Fruit fly (Drosophila melanogaster) whole organism, embryonic: ENCODE data around the gene mus101.

Experiments
- Bteb2 ChIP-seq: fragments of 200-800 bp; sonication (Bioruptor generic); optimal IDR thresholded peaks from 2 replicates; lab custom pipeline; 2016; ENCODE audit warnings: missing biosample characterization, missing genetic modification characterization
- CG10543 ChIP-seq: fragments of 200-800 bp; sonication (Bioruptor generic); optimal IDR thresholded peaks from 3 replicates; lab custom pipeline; 2017; ENCODE audit warnings: missing biosample characterization, mild to moderate bottlenecking, missing genetic modification characterization, moderate library complexity
- CG11723 ChIP-seq: fragments of 200-800 bp; sonication (Bioruptor generic); optimal IDR thresholded peaks from 2 replicates; lab custom pipeline; 2017; ENCODE audit warnings: missing biosample characterization, mild to moderate bottlenecking, missing genetic modification characterization
- CG12104 ChIP-seq: fragments of 200-800 bp; sonication (Bioruptor generic); optimal IDR thresholded peaks from 3 replicates; lab custom pipeline; 2016; ENCODE audit warnings: missing biosample characterization, missing genetic modification characterization
- CG14710 ChIP-seq: fragments of 200-800 bp; sonication (Bioruptor generic); optimal IDR thresholded peaks from 3 replicates; lab custom pipeline; 2019; ENCODE audit warnings: missing biosample characterization, mild to moderate bottlenecking, missing genetic modification characterization, moderate library complexity
- CG1529 ChIP-seq: fragments of 200-800 bp; sonication (Bioruptor generic); optimal IDR thresholded peaks from 3 replicates; lab custom pipeline; 2018; ENCODE audit warnings: missing biosample characterization, missing genetic modification characterization
- CG15696 ChIP-seq: fragments of 200-800 bp; sonication (Bioruptor generic); optimal IDR thresholded peaks from 2 replicates; lab custom pipeline; 2019; ENCODE audit warnings: missing biosample characterization, mild to moderate bottlenecking, missing genetic modification characterization, moderate library complexity
- CG16779 ChIP-seq: fragments of 200-800 bp; sonication (Bioruptor generic); IDR thresholded peaks from 2 replicates; pipeline ENCODE4 v1.3.6; 2022; ENCODE audit warnings: missing biosample characterization, missing genetic modification characterization
- CG17361 ChIP-seq: fragments of 200-800 bp; sonication (Bioruptor generic); IDR thresholded peaks from 3 replicates; pipeline ENCODE4 v1.3.6; 2022; ENCODE audit warnings: missing biosample characterization, missing genetic modification characterization
- CG18599 ChIP-seq: fragments of 200-800 bp; sonication (Bioruptor generic); optimal IDR thresholded peaks from 3 replicates; lab custom pipeline; 2017; ENCODE audit warnings: missing biosample characterization, missing genetic modification characterization, mild to moderate bottlenecking, moderate library complexity, missing genetic modification reagents
- CG32772 ChIP-seq: fragments of 200-800 bp; sonication (Bioruptor generic); IDR thresholded peaks from 2 replicates; pipeline ENCODE4 v1.3.6; 2022; ENCODE audit warnings: missing biosample characterization, missing genetic modification characterization
- CG34422 ChIP-seq: fragments of 200-800 bp; sonication (Bioruptor generic); IDR thresholded peaks from 3 replicates; pipeline ENCODE4 v1.3.6; 2022; ENCODE audit warnings: missing biosample characterization, missing genetic modification characterization
- CG42726 ChIP-seq: fragments of 200-800 bp; sonication (Bioruptor generic); IDR thresholded peaks from 2 replicates; pipeline ENCODE4 v1.3.6; 2022; ENCODE audit warnings: missing biosample characterization, missing genetic modification characterization; ENCODE audit not compliant: partially characterized antibody
- CG4282 ChIP-seq: fragments of 200-800 bp; sonication (Bioruptor generic); optimal IDR thresholded peaks from 2 replicates; lab custom pipeline; 2016; ENCODE audit warnings: missing biosample characterization, missing genetic modification characterization
- CG6791 ChIP-seq: fragments of 200-800 bp; sonication (Bioruptor generic); IDR thresholded peaks from 3 replicates; pipeline ENCODE4 v1.3.6; 2022; ENCODE audit warnings: missing biosample characterization, missing genetic modification characterization; ENCODE audit not compliant: partially characterized antibody
- CG8944 ChIP-seq: fragments of 200-800 bp; sonication (Bioruptor generic); optimal IDR thresholded peaks from 3 replicates; lab custom pipeline; 2016; ENCODE audit warnings: missing biosample characterization, missing genetic modification characterization
- CG9817 ChIP-seq: fragments of 200-800 bp; sonication (Bioruptor generic); optimal IDR thresholded peaks from 2 replicates; lab custom pipeline; 2018; ENCODE audit warnings: missing biosample characterization, mild to moderate bottlenecking, missing genetic modification characterization, moderate library complexity
- CHES-1-like ChIP-seq: fragments of 200-800 bp; sonication (Bioruptor generic); optimal IDR thresholded peaks from 2 replicates; lab custom pipeline; 2016; ENCODE audit warnings: missing biosample characterization, missing genetic modification characterization
- Ets65A ChIP-seq: fragments of 200-800 bp; sonication (Bioruptor generic); peaks from one replicate; lab custom pipeline; 2016; ENCODE audit warnings: missing biosample characterization, missing genetic modification characterization
- Ets97D ChIP-seq: fragments of 200-800 bp; sonication (Bioruptor generic); optimal IDR thresholded peaks from 3 replicates; lab custom pipeline; 2016; ENCODE audit warnings: missing biosample characterization, missing genetic modification characterization
- HLHmδ ChIP-seq: fragments of 200-800 bp; sonication (Bioruptor generic); optimal IDR thresholded peaks from 2 replicates; lab custom pipeline; 2018; ENCODE audit warnings: missing biosample characterization, mild to moderate bottlenecking, missing genetic modification characterization, moderate library complexity
- HmgZ ChIP-seq: fragments of 200-800 bp; sonication (Bioruptor generic); optimal IDR thresholded peaks from 2 replicates; lab custom pipeline; 2018; ENCODE audit warnings: missing biosample characterization, mild to moderate bottlenecking, missing genetic modification characterization
- Jarid2 ChIP-seq: fragments of 200-800 bp; sonication (Bioruptor generic); optimal IDR thresholded peaks from 3 replicates; lab custom pipeline; 2017; ENCODE audit warnings: mild to moderate bottlenecking, missing biosample characterization, missing genetic modification reagents, missing genetic modification characterization
- NC2α ChIP-seq: fragments of 200-800 bp; sonication (Bioruptor generic); optimal IDR thresholded peaks from 2 replicates; lab custom pipeline; 2016; ENCODE audit warnings: missing biosample characterization, missing genetic modification characterization
- Spps ChIP-seq: fragments of 200-800 bp; sonication (Bioruptor generic); optimal IDR thresholded peaks from 2 replicates; lab custom pipeline; 2018; ENCODE audit warnings: missing biosample characterization, mild to moderate bottlenecking, missing genetic modification characterization
- Taf1 ChIP-seq: fragments of 200-800 bp; sonication (Bioruptor generic); IDR thresholded peaks from 2 replicates; pipeline ENCODE4 v1.3.6; 2022; ENCODE audit warnings: missing biosample characterization, missing genetic modification characterization
- Trl ChIP-seq, 3 experiments: fragments of >200 bp in 2 of 3; fragments of 200-800 bp in 1 of 3; sonication (Bioruptor generic) in 1 of 3; optimal IDR thresholded peaks; 2 replicates in 1 of 3; 3 replicates in 2 of 3; lab custom pipeline; 2016 to 2017; ENCODE audit warnings: missing biosample characterization in 1 of 3, missing genetic modification characterization in 1 of 3
- aop ChIP-seq: fragments of 200-800 bp; sonication (Bioruptor generic); IDR thresholded peaks from 2 replicates; pipeline ENCODE4 v1.3.6; 2022; ENCODE audit warnings: missing biosample characterization, missing genetic modification characterization
- btn ChIP-seq: fragments of 200-800 bp; sonication (Bioruptor generic); optimal IDR thresholded peaks from 2 replicates; lab custom pipeline; 2016; ENCODE audit warnings: missing biosample characterization, missing genetic modification characterization
- cas ChIP-seq: fragments of 200-800 bp; sonication (Bioruptor generic); IDR thresholded peaks from 2 replicates; pipeline ENCODE4 v1.3.6; 2022; ENCODE audit warnings: missing biosample characterization, missing genetic modification characterization
- chinmo ChIP-seq: fragments of 200-800 bp; sonication (Bioruptor generic); IDR thresholded peaks from 4 replicates; pipeline ENCODE4 v1.3.6; 2022; ENCODE audit warnings: missing biosample characterization, missing genetic modification characterization; ENCODE audit not compliant: partially characterized antibody
- crol ChIP-seq: fragments of 200-800 bp; sonication (Bioruptor generic); IDR thresholded peaks from 2 replicates; pipeline ENCODE4 v1.3.6; 2022; ENCODE audit warnings: missing biosample characterization, missing genetic modification characterization
- dati ChIP-seq: fragments of 200-800 bp; sonication (Bioruptor generic); IDR thresholded peaks from 2 replicates; pipeline ENCODE4 v1.3.6; 2022; ENCODE audit warnings: missing biosample characterization, missing genetic modification characterization
- esg ChIP-seq: fragments of 200-800 bp; sonication (Bioruptor generic); conservative IDR thresholded peaks from 2 replicates; pipeline ENCODE4 v1.3.6; 2022; ENCODE audit warnings: missing biosample characterization, missing genetic modification characterization
- eyg ChIP-seq: fragments of 200-800 bp; sonication (Bioruptor generic); optimal IDR thresholded peaks from 3 replicates; lab custom pipeline; 2016; ENCODE audit warnings: missing biosample characterization, missing genetic modification characterization
- her ChIP-seq: fragments of 200-800 bp; sonication (Bioruptor generic); optimal IDR thresholded peaks from 2 replicates; lab custom pipeline; 2016; ENCODE audit warnings: missing biosample characterization, missing genetic modification characterization
- ind ChIP-seq: fragments of 200-800 bp; sonication (Bioruptor generic); optimal IDR thresholded peaks from 3 replicates; lab custom pipeline; 2016; ENCODE audit warnings: missing biosample characterization, missing genetic modification characterization
- jumu ChIP-seq: fragments of 200-800 bp; sonication (Bioruptor generic); optimal IDR thresholded peaks from 3 replicates; lab custom pipeline; 2016; ENCODE audit warnings: missing biosample characterization, missing genetic modification characterization
- kay ChIP-seq: fragments of 200-800 bp; sonication (Bioruptor generic); optimal IDR thresholded peaks from 2 replicates; lab custom pipeline; 2016; ENCODE audit warnings: missing biosample characterization, missing genetic modification characterization
- lmd ChIP-seq: fragments of 200-800 bp; sonication (Bioruptor generic); IDR thresholded peaks from 2 replicates; pipeline ENCODE4 v1.3.6; 2022; ENCODE audit warnings: missing biosample characterization, missing genetic modification characterization
- odd ChIP-seq: fragments of 200-800 bp; sonication (Bioruptor generic); optimal IDR thresholded peaks from 2 replicates; lab custom pipeline; 2017; ENCODE audit warnings: missing biosample characterization, mild to moderate bottlenecking, missing genetic modification characterization
- repo ChIP-seq: fragments of 200-800 bp; sonication (Bioruptor generic); optimal IDR thresholded peaks from 2 replicates; lab custom pipeline; 2016; ENCODE audit warnings: missing biosample characterization, missing genetic modification characterization
- rib ChIP-seq: fragments of 200-800 bp; sonication (Bioruptor generic); IDR thresholded peaks from 2 replicates; pipeline ENCODE4 v1.3.6; 2022; ENCODE audit warnings: missing biosample characterization, missing genetic modification characterization
- run ChIP-seq: fragments of 200-800 bp; sonication (Bioruptor generic); optimal IDR thresholded peaks from 3 replicates; lab custom pipeline; 2018; ENCODE audit warnings: missing biosample characterization, mild to moderate bottlenecking, missing genetic modification characterization
- sim ChIP-seq: fragments of 200-800 bp; sonication (Bioruptor generic); IDR thresholded peaks from 2 replicates; pipeline ENCODE4 v1.3.6; 2022; ENCODE audit warnings: missing biosample characterization, missing genetic modification characterization
- trem ChIP-seq: fragments of 200-800 bp; optimal IDR thresholded peaks from 3 replicates; lab custom pipeline; 2019; ENCODE audit warnings: missing biosample characterization, mild to moderate bottlenecking, missing genetic modification characterization, moderate library complexity
- yki ChIP-seq: fragments of >200 bp; optimal IDR thresholded peaks from 3 replicates; lab custom pipeline; 2018

The mus101 gene

DNA sequence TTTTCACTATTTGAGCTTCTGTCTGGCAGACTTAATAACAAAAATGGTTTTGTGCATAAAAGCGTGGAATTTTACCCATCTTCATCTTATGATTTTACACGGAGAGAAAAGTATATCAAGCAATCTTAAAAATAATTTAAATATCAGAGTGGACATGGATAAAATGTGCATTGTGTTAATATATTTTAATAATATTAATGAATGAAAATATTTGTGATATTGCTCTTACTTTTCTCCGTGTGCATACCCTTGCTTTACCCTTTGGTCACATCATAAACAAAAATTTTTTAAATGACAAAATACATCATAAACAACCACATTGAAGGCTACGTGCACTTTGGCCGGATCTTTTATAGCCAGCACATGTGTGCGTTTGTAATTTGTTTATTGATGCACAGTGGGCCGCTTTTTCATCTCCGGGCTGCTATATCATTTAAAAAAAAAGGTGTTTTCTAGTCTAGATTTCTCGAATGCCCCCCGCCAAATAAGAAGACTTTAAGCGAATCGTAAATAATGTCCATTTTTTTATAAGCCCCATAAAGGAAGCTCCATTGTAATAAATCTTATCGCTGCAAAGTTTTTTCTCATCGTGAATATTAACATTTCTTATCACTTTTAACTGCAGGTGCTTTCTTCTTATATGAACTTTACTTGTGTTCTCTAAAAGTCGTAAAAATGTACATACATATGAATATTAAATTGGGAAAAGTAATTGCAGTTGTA is 42.5 kb downstream of the mus101 start (continued):
- TF ChIP-seq CG16779 (GFP tag; lab: Robert Waterston, UW) = no peak
- TF ChIP-seq CG9817 (tag; lab: Kevin White, UChicago) = no peak
- TF ChIP-seq CG18599 = peak; percentile 26
- TF ChIP-seq NC2α (GFP tag; lab: Kevin White, UChicago) = no peak
- TF ChIP-seq eyg (GFP tag; lab: Kevin White, UChicago) = no peak
- TF ChIP-seq odd (GFP tag; lab: Kevin White, UChicago) = no peak
- TF ChIP-seq jumu (GFP tag; lab: Kevin White, UChicago) = no peak
- TF ChIP-seq CG17361 (GFP tag; lab: Robert Waterston, UW) = no peak; the same call in 2 of the 3 replicates
- peak; percentile 34 for TF ChIP-seq CG14710
- no peak for TF ChIP-seq Jarid2
- no peak for TF ChIP-seq CG1529
- TF ChIP-seq CG8944 = no peak
- no peak for TF ChIP-seq CG12104
- TF ChIP-seq rib (GFP tag; lab: Robert Waterston, UW) = no peak
- TF ChIP-seq cas (GFP tag; lab: Robert Waterston, UW) = 0 out of 2 replicates have a peak, but pooled peaks have one; percentile 8
- TF ChIP-seq her (GFP tag; lab: Kevin White, UChicago) = no peak
- no peak for TF ChIP-seq Spps (tag; lab: Kevin White, UChicago)
- no peak for TF ChIP-seq sim (GFP tag; lab: Robert Waterston, UW)

- no peak for TF ChIP-seq CG17361 (GFP tag; lab: Robert Waterston, UW)
- TF ChIP-seq kay (GFP tag; lab: Kevin White, UChicago) = no peak
- TF ChIP-seq Ets65A (GFP tag; lab: Kevin White, UChicago) = no peak
- 0 out of 2 replicates have a peak, but pooled peaks have one; percentile 6 for TF ChIP-seq esg (GFP tag; lab: Robert Waterston, UW)
- no peak for TF ChIP-seq her (GFP tag; lab: Kevin White, UChicago)
- TF ChIP-seq HmgZ (tag; lab: Kevin White, UChicago) = no peak
- peak; percentile 75 for TF ChIP-seq crol
- 0 out of 2 replicates have a peak, but pooled peaks have one; percentile 13 for TF ChIP-seq CG42726 (GFP tag; lab: Robert Waterston, UW)
- TF ChIP-seq chinmo (GFP tag; lab: Robert Waterston, UW) = 0 out of 4 replicates have a peak, but pooled peaks have one; percentile 39
- 0 out of 3 replicates have a peak, but pooled peaks have one; percentile 7 for TF ChIP-seq CG34422 (GFP tag; lab: Robert Waterston, UW)
- no peak for TF ChIP-seq btn
- TF ChIP-seq CG32772 (GFP tag; lab: Robert Waterston, UW) = peak; percentile 32; the same call in 1 of the 2 replicates
Observed at dm6 chrX:13765217-13765616, 43.2 kb downstream of the mus101 start.

DNA sequence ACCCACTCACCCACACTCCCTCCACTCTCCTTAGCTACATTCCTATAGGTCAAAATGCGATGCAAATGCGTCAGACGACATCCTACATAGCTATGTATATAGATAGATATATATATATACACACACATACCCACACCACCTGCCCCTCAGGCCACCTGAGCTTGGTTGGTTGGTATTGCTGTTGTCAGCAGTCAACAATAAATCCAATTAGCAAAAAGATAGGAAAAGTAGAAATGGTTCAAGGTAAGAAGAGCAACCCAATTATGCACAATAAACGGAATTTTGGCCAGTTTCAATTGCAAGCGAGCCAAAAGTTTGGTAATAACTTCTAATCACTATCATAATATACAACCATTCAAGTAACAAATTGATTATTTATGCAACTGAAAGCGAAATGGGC is 44.4 kb downstream of the mus101 start:
- TF ChIP-seq CG4282 (GFP tag; lab: Kevin White, UChicago) (no peak), Taf1 (GFP tag; lab: Robert Waterston, UW) (no peak), CG10543 (GFP tag; lab: Kevin White, UChicago) (no peak), lmd (GFP tag; lab: Robert Waterston, UW) (no peak), CG15696 (tag; lab: Kevin White, UChicago) (no peak), Bteb2 (GFP tag; lab: Kevin White, UChicago) (no peak)
- TF ChIP-seq, all 482 proteins: peak for 0

DNA sequence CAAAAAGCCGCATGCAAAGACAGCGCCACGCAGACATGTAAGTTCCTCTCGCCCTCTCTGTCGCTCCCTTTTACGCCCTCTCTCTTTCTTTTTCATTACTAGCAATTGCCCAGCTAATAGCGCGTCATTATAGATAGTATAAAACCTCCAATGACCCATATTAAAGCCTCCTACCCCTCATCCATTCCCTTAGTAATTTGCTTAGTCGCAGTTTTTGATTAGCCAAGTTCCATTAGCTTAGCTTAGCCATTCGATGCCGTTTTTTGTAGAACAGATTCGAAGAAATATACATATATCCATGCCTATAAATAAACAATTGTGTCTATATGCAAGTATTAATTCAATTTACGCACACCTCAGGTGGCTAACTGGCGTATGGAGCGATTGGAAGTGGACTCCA is 48.7 kb downstream of the mus101 start:
- TF ChIP-seq aop (GFP tag; lab: Robert Waterston, UW) = no peak
- TF ChIP-seq Ets97D (GFP tag; lab: Kevin White, UChicago) = no peak
- no peak for TF ChIP-seq ind (GFP tag; lab: Kevin White, UChicago)
- TF ChIP-seq Trl (optimal IDR thresholded peaks at IDR 0.05; lab: Kevin White, UChicago) = no peak
- TF ChIP-seq Trl (GFP tag; optimal IDR thresholded peaks at IDR 0.05; lab: Kevin White, UChicago) = no peak
- TF ChIP-seq yki (lab: Kevin White, UChicago) = no peak
- no peak for TF ChIP-seq dati (GFP tag; lab: Robert Waterston, UW)
- no peak for TF ChIP-seq CHES-1-like (GFP tag; lab: Kevin White, UChicago)
- no peak for TF ChIP-seq CG6791 (GFP tag; lab: Robert Waterston, UW)
- no peak for TF ChIP-seq repo
- no peak for TF ChIP-seq CG16779 (GFP tag; lab: Robert Waterston, UW)
- no peak for TF ChIP-seq HLHmδ
- TF ChIP-seq trem (tag; lab: Kevin White, UChicago) = no peak
- TF ChIP-seq run (tag; lab: Kevin White, UChicago) = no peak
- no peak for TF ChIP-seq CG11723 (GFP tag; lab: Kevin White, UChicago)
